Fruit fly (Drosophila melanogaster) whole organism, embryonic: ENCODE measurements around the gene trio.
A peak's percentile ranks its signal among the peaks of the same experiment; 100 is the strongest.

Experiments
- Antp ChIP-seq: fragments of 200-800 bp; sonication (Bioruptor generic); optimal IDR thresholded peaks from 3 replicates; lab custom pipeline; 2016; ENCODE audit warnings: missing biosample characterization, missing genetic modification characterization
- Asciz ChIP-seq: fragments of 200-800 bp; sonication (Bioruptor generic); optimal IDR thresholded peaks from 2 replicates; lab custom pipeline; 2017; ENCODE audit warnings: missing biosample characterization, mild to moderate bottlenecking, missing genetic modification characterization, missing genetic modification reagents
- BtbVII ChIP-seq: fragments of 200-800 bp; sonication (Bioruptor generic); optimal IDR thresholded peaks from 3 replicates; lab custom pipeline; 2017; ENCODE audit warnings: missing biosample characterization, mild to moderate bottlenecking, missing genetic modification characterization
- CG10209 ChIP-seq: fragments of 200-800 bp; sonication (Bioruptor generic); optimal IDR thresholded peaks from 3 replicates; lab custom pipeline; 2017; ENCODE audit warnings: missing biosample characterization, mild to moderate bottlenecking, missing genetic modification characterization, missing genetic modification reagents
- CG1024 ChIP-seq: fragments of 200-800 bp; sonication (Bioruptor generic); IDR thresholded peaks from 2 replicates; pipeline ENCODE4 v1.3.6; 2022; ENCODE audit warnings: missing biosample characterization, missing genetic modification characterization
- CG11247 ChIP-seq: fragments of 200-800 bp; sonication (Bioruptor generic); IDR thresholded peaks from 2 replicates; pipeline ENCODE4 v1.3.6; 2022; ENCODE audit warnings: missing biosample characterization, missing genetic modification characterization
- CG11696 ChIP-seq: fragments of 200-800 bp; sonication (Bioruptor generic); IDR thresholded peaks from 2 replicates; pipeline ENCODE4 v1.3.6; 2022; ENCODE audit warnings: missing biosample characterization, missing genetic modification characterization
- CG12104 ChIP-seq: fragments of 200-800 bp; sonication (Bioruptor generic); optimal IDR thresholded peaks from 3 replicates; lab custom pipeline; 2016; ENCODE audit warnings: missing biosample characterization, missing genetic modification characterization
- CG14667 ChIP-seq: fragments of 200-800 bp; sonication (Bioruptor generic); IDR thresholded peaks from 2 replicates; pipeline ENCODE4 v1.3.6; 2022; ENCODE audit warnings: missing biosample characterization, missing genetic modification characterization
- CG2116 ChIP-seq: fragments of 200-800 bp; sonication (Bioruptor generic); optimal IDR thresholded peaks from 3 replicates; lab custom pipeline; 2018; ENCODE audit warnings: missing biosample characterization, mild to moderate bottlenecking, missing genetic modification characterization
- CG2129 ChIP-seq: fragments of 200-800 bp; sonication (Bioruptor generic); IDR thresholded peaks from 2 replicates; pipeline ENCODE4 v1.3.6; 2022; ENCODE audit warnings: missing biosample characterization, missing genetic modification characterization; ENCODE audit not compliant: partially characterized antibody
- CG3163 ChIP-seq: fragments of 200-800 bp; sonication (Bioruptor generic); optimal IDR thresholded peaks from 3 replicates; lab custom pipeline; 2016; ENCODE audit warnings: missing biosample characterization, missing genetic modification characterization
- CG3847 ChIP-seq: fragments of 200-800 bp; sonication (Bioruptor generic); IDR thresholded peaks from 2 replicates; pipeline ENCODE4 v1.3.6; 2022; ENCODE audit warnings: missing biosample characterization, missing genetic modification characterization
- CG4328 ChIP-seq: fragments of 200-800 bp; sonication (Bioruptor generic); optimal IDR thresholded peaks from 3 replicates; lab custom pipeline; 2017; ENCODE audit warnings: missing biosample characterization, missing genetic modification reagents, missing genetic modification characterization
- CG5180 ChIP-seq: fragments of 200-800 bp; sonication (Bioruptor generic); optimal IDR thresholded peaks from 3 replicates; lab custom pipeline; 2017; ENCODE audit warnings: missing biosample characterization, missing genetic modification characterization, mild to moderate bottlenecking, moderate library complexity, missing genetic modification reagents
- CG6683 ChIP-seq: fragments of 200-800 bp; sonication (Bioruptor generic); optimal IDR thresholded peaks from 2 replicates; lab custom pipeline; 2017; ENCODE audit warnings: missing biosample characterization, mild to moderate bottlenecking, missing genetic modification characterization, missing genetic modification reagents
- CG6813 ChIP-seq: fragments of 200-800 bp; sonication (Bioruptor generic); optimal IDR thresholded peaks from 2 replicates; lab custom pipeline; 2017; ENCODE audit warnings: missing biosample characterization, missing genetic modification characterization, mild to moderate bottlenecking, moderate library complexity, missing genetic modification reagents
- CG8359 ChIP-seq: fragments of 200-800 bp; sonication (Bioruptor generic); optimal IDR thresholded peaks from 2 replicates; lab custom pipeline; 2017; ENCODE audit warnings: missing biosample characterization, mild to moderate bottlenecking, missing genetic modification characterization, borderline replicate concordance
- CG9215 ChIP-seq: fragments of 200-800 bp; sonication (Bioruptor generic); IDR thresholded peaks from 2 replicates; pipeline ENCODE4 v1.3.6; 2022; ENCODE audit warnings: missing biosample characterization, missing genetic modification characterization
- Dfd ChIP-seq, 2 experiments: fragments of >200 bp; optimal IDR thresholded peaks; 2 replicates each; lab custom pipeline; 2017; ENCODE audit warnings: missing biosample characterization in 2 of 2, missing genetic modification characterization in 2 of 2
- Hr51 ChIP-seq, 2 experiments: fragments of 200-800 bp; sonication (Bioruptor generic); optimal IDR thresholded peaks; 2 replicates in 1 of 2; 3 replicates in 1 of 2; lab custom pipeline; 2016 to 2018; ENCODE audit warnings: missing biosample characterization in 2 of 2, missing genetic modification characterization in 2 of 2, mild to moderate bottlenecking in 1 of 2, moderate library complexity in 1 of 2
- Kr ChIP-seq: fragments of 200-800 bp; sonication (Bioruptor generic); optimal IDR thresholded peaks from 2 replicates; lab custom pipeline; 2017; ENCODE audit warnings: missing biosample characterization, mild to moderate bottlenecking, missing genetic modification characterization
- NC2α ChIP-seq: fragments of 200-800 bp; sonication (Bioruptor generic); optimal IDR thresholded peaks from 2 replicates; lab custom pipeline; 2016; ENCODE audit warnings: missing biosample characterization, missing genetic modification characterization
- NC2β ChIP-seq: fragments of 200-800 bp; sonication (Bioruptor generic); optimal IDR thresholded peaks from 2 replicates; lab custom pipeline; 2016; ENCODE audit warnings: missing biosample characterization, missing genetic modification characterization
- Pdp1 ChIP-seq, 2 experiments: fragments of 200-800 bp; sonication (Bioruptor generic); optimal IDR thresholded peaks; 3 replicates each; lab custom pipeline; 2016; ENCODE audit warnings: missing biosample characterization in 2 of 2, missing genetic modification characterization in 2 of 2, mild to moderate bottlenecking in 1 of 2, moderate library complexity in 1 of 2
- amos ChIP-seq: fragments of 200-800 bp; sonication (Bioruptor generic); IDR thresholded peaks from 2 replicates; pipeline ENCODE4 v1.3.6; 2022; ENCODE audit warnings: missing biosample characterization, missing genetic modification characterization; ENCODE audit not compliant: partially characterized antibody
- ara ChIP-seq: fragments of 200-800 bp; sonication (Bioruptor generic); IDR thresholded peaks from 2 replicates; pipeline ENCODE4 v1.3.6; 2022; ENCODE audit warnings: missing biosample characterization, missing genetic modification characterization
- ase ChIP-seq: fragments of 200-800 bp; sonication (Bioruptor generic); IDR thresholded peaks from 3 replicates; pipeline ENCODE4 v1.3.6; 2022; ENCODE audit warnings: missing biosample characterization, missing genetic modification characterization
- bab2 ChIP-seq: fragments of 200-800 bp; sonication (Bioruptor generic); optimal IDR thresholded peaks from 2 replicates; lab custom pipeline; 2016; ENCODE audit warnings: missing biosample characterization, missing genetic modification characterization
- bigmax ChIP-seq: fragments of 200-800 bp; sonication (Bioruptor generic); optimal IDR thresholded peaks from 2 replicates; lab custom pipeline; 2018; ENCODE audit warnings: missing biosample characterization, mild to moderate bottlenecking, missing genetic modification characterization
- btn ChIP-seq: fragments of 200-800 bp; sonication (Bioruptor generic); optimal IDR thresholded peaks from 2 replicates; lab custom pipeline; 2016; ENCODE audit warnings: missing biosample characterization, missing genetic modification characterization
- cas ChIP-seq: fragments of 200-800 bp; sonication (Bioruptor generic); IDR thresholded peaks from 2 replicates; pipeline ENCODE4 v1.3.6; 2022; ENCODE audit warnings: missing biosample characterization, missing genetic modification characterization
- cwo ChIP-seq: fragments of 200-800 bp; sonication (Bioruptor generic); optimal IDR thresholded peaks from 3 replicates; lab custom pipeline; 2017; ENCODE audit warnings: missing biosample characterization, missing genetic modification characterization, mild to moderate bottlenecking, moderate library complexity, missing genetic modification reagents
- danr ChIP-seq: fragments of 200-800 bp; sonication (Bioruptor generic); IDR thresholded peaks from 2 replicates; pipeline ENCODE4 v1.3.6; 2022; ENCODE audit warnings: missing biosample characterization, missing genetic modification characterization
- fru ChIP-seq: fragments of >200 bp; optimal IDR thresholded peaks from 2 replicates; lab custom pipeline; 2017
- gcm2 ChIP-seq: fragments of 200-800 bp; sonication (Bioruptor generic); optimal IDR thresholded peaks from 2 replicates; lab custom pipeline; 2016; ENCODE audit warnings: missing biosample characterization, missing genetic modification characterization
- grn ChIP-seq: fragments of 200-800 bp; sonication (Bioruptor generic); optimal IDR thresholded peaks from 3 replicates; lab custom pipeline; 2017; ENCODE audit warnings: missing biosample characterization, missing genetic modification characterization
- gro ChIP-seq: fragments of 200-800 bp; sonication (Bioruptor generic); optimal IDR thresholded peaks from 2 replicates; lab custom pipeline; 2016; ENCODE audit warnings: missing biosample characterization, missing genetic modification characterization
- lbe ChIP-seq: fragments of 200-800 bp; sonication (Bioruptor generic); optimal IDR thresholded peaks from 2 replicates; lab custom pipeline; 2016; ENCODE audit warnings: missing biosample characterization, mild to moderate bottlenecking, missing genetic modification characterization
- lmd ChIP-seq: fragments of 200-800 bp; sonication (Bioruptor generic); IDR thresholded peaks from 2 replicates; pipeline ENCODE4 v1.3.6; 2022; ENCODE audit warnings: missing biosample characterization, missing genetic modification characterization
- lov ChIP-seq, 2 experiments: fragments of 200-800 bp in 1 of 2; fragments of >200 bp in 1 of 2; sonication (Bioruptor generic) in 1 of 2; IDR thresholded peaks in 1 of 2; optimal IDR thresholded peaks in 1 of 2; 2 replicates in 1 of 2; 3 replicates in 1 of 2; pipeline versions ENCODE4 v1.3.6 to Lab custom; 2017 to 2022; ENCODE audit warnings: missing biosample characterization in 1 of 2, missing genetic modification characterization in 1 of 2
- mirr ChIP-seq: fragments of 200-800 bp; sonication (Bioruptor generic); optimal IDR thresholded peaks from 3 replicates; lab custom pipeline; 2018; ENCODE audit warnings: missing biosample characterization, mild to moderate bottlenecking, missing genetic modification characterization
- nerfin-2 ChIP-seq: fragments of 200-800 bp; sonication (Bioruptor generic); IDR thresholded peaks from 2 replicates; pipeline ENCODE4 v1.3.6; 2022; ENCODE audit warnings: missing biosample characterization, missing genetic modification characterization; ENCODE audit not compliant: partially characterized antibody
- onecut ChIP-seq: fragments of 200-800 bp; sonication (Bioruptor generic); IDR thresholded peaks from 2 replicates; pipeline ENCODE4 v1.3.6; 2022; ENCODE audit warnings: missing biosample characterization, missing genetic modification characterization
- phol ChIP-seq: fragments of 200-800 bp; sonication (Bioruptor generic); optimal IDR thresholded peaks from 3 replicates; lab custom pipeline; 2018; ENCODE audit warnings: missing biosample characterization, mild to moderate bottlenecking, missing genetic modification characterization, moderate library complexity
- pum ChIP-seq: fragments of 200-800 bp; sonication (Bioruptor generic); optimal IDR thresholded peaks from 2 replicates; lab custom pipeline; 2016; ENCODE audit warnings: missing biosample characterization, missing genetic modification characterization
- sens ChIP-seq: fragments of 200-800 bp; sonication (Bioruptor generic); peaks from one replicate; lab custom pipeline; 2016; ENCODE audit warnings: missing biosample characterization, missing genetic modification characterization
- wdn ChIP-seq: fragments of 200-800 bp; sonication (Bioruptor generic); IDR thresholded peaks from 2 replicates; pipeline ENCODE4 v1.3.6; 2022; ENCODE audit warnings: missing biosample characterization, missing genetic modification characterization

trio gene

dm6 chr3L:1007513-1008459, 26.9 kb downstream of the trio start (continued):
- TF ChIP-seq CG2116 (GFP tag; lab: Kevin White, UChicago) (peak; percentile 38), ara (peak; percentile 60; the same call in 1 of the 2 replicates), Asciz (peak; percentile 34), nerfin-2 (no peak), CG8359 (GFP tag; lab: Kevin White, UChicago) (peak; percentile 7), ase (GFP tag; lab: Robert Waterston, UW) (peak; percentile 84), bab2 (GFP tag; lab: Kevin White, UChicago) (peak; percentile 61), CG5180 (peak; percentile 34), fru (lab: Kevin White, UChicago) (no peak), mirr (GFP tag; lab: Kevin White, UChicago) (no peak), Dfd (GFP tag; optimal IDR thresholded peaks at IDR 0.05; lab: Kevin White, UChicago) (no peak), CG11696 (GFP tag; lab: Robert Waterston, UW) (0 out of 2 replicates have a peak, but pooled peaks have one; percentile 41), bigmax (GFP tag; lab: Kevin White, UChicago) (no peak), btn (no peak), CG14667 (peak; percentile 72), Antp (GFP tag; lab: Kevin White, UChicago) (peak; percentile 56), lov (optimal IDR thresholded peaks at IDR 0.05; lab: Kevin White, UChicago) (no peak), lov (GFP tag; IDR thresholded peaks at IDR 0.05; lab: Robert Waterston, UW) (0 out of 3 replicates have a peak, but pooled peaks have one; percentile 63), CG12104 (GFP tag; lab: Kevin White, UChicago) (peak; percentile 61), grn (peak; percentile 28), CG3163 (GFP tag; lab: Kevin White, UChicago) (no peak), CG6813 (peak; percentile 82), Pdp1 (GFP tag; optimal IDR thresholded peaks at IDR 0.05; lab: Kevin White, UChicago) (peak; percentile 54 to 64), lmd (GFP tag; lab: Robert Waterston, UW) (peak; percentile 89), CG6683 (GFP tag; lab: Kevin White, UChicago) (peak; percentile 72), CG10209 (GFP tag; lab: Kevin White, UChicago) (peak; percentile 86), CG2129 (GFP tag; lab: Robert Waterston, UW) (no peak), cwo (GFP tag; lab: Kevin White, UChicago) (peak; percentile 75), CG4328 (GFP tag; lab: Kevin White, UChicago) (peak; percentile 59), BtbVII (peak; percentile 85), NC2α (GFP tag; lab: Kevin White, UChicago) (no peak), amos (GFP tag; lab: Robert Waterston, UW) (peak; percentile 7; the same call in 1 of the 2 replicates), danr (peak; percentile 62), CG11247 (GFP tag; lab: Robert Waterston, UW) (peak; percentile 86), wdn (GFP tag; lab: Robert Waterston, UW) (peak; percentile 84), sens (peak; percentile 97), gro (GFP tag; lab: Kevin White, UChicago) (peak; percentile 75), onecut (GFP tag; lab: Robert Waterston, UW) (peak; percentile 84), CG1024 (GFP tag; lab: Robert Waterston, UW) (peak; percentile 63), Kr (GFP tag; lab: Kevin White, UChicago) (no peak), Hr51 (GFP tag; optimal IDR thresholded peaks at IDR 0.05; lab: Kevin White, UChicago) (peak in 1 of 2 experiments; percentile 86), lbe (GFP tag; lab: Kevin White, UChicago) (peak; percentile 37), CG3847 (peak; percentile 91), NC2β (GFP tag; lab: Kevin White, UChicago) (no peak), pum (GFP tag; lab: Kevin White, UChicago) (peak; percentile 39), CG9215 (GFP tag; lab: Robert Waterston, UW) (peak; percentile 88), gcm2 (GFP tag; lab: Kevin White, UChicago) (no peak), cas (GFP tag; lab: Robert Waterston, UW) (peak; percentile 74), phol (tag; lab: Kevin White, UChicago) (peak; percentile 69)
